Fruit fly (Drosophila melanogaster): ENCODE data around the gene CG12725.

The CG12725 gene

dm6 chrX:13384583-13385342, 17.9 kb downstream of the CG12725 start, which contains the start of the genes Rbp1-like and Tim9a (continued):
- TF ChIP-seq Mrtf (GFP tag; IDR thresholded peaks at IDR 0.05): no peak
- TF ChIP-seq CG8478 (optimal IDR thresholded peaks at IDR 0.05): no peak
- no peak for TF ChIP-seq sisA (GFP tag; IDR thresholded peaks at IDR 0.05)
- no peak for TF ChIP-seq CG6813 (GFP tag; optimal IDR thresholded peaks at IDR 0.05)
- peak; percentile 76 for TF ChIP-seq unc-4 (GFP tag; IDR thresholded peaks at IDR 0.05; ENCODE audit: partially characterized antibody)
- TF ChIP-seq Ets97D (GFP tag; optimal IDR thresholded peaks at IDR 0.05): peak; percentile 36
- TF ChIP-seq jing (GFP tag; optimal IDR thresholded peaks at IDR 0.05): no peak
- TF ChIP-seq CG32772 (GFP tag; IDR thresholded peaks at IDR 0.05): no peak
- TF ChIP-seq ase (GFP tag; IDR thresholded peaks at IDR 0.05): no peak
- TF ChIP-seq da (GFP tag; optimal IDR thresholded peaks at IDR 0.05): no peak
- no peak for TF ChIP-seq ham (GFP tag; IDR thresholded peaks at IDR 0.05)
- TF ChIP-seq CG9437 (GFP tag; optimal IDR thresholded peaks at IDR 0.05): peak; percentile 62
- TF ChIP-seq Rfx (GFP tag; IDR thresholded peaks at IDR 0.05): peak; percentile 56
- TF ChIP-seq CG5180 (GFP tag; optimal IDR thresholded peaks at IDR 0.05): no peak
- peak; percentile 79 for TF ChIP-seq Med (GFP tag)
- no peak for TF ChIP-seq CG16815 (GFP tag; optimal IDR thresholded peaks at IDR 0.05)
- no peak for TF ChIP-seq Hr39 (optimal IDR thresholded peaks at IDR 0.05)
- TF ChIP-seq Deaf1 (tag; optimal IDR thresholded peaks at IDR 0.05): peak; percentile 9
- no peak for TF ChIP-seq ash1 (GFP tag; optimal IDR thresholded peaks at IDR 0.05)
- TF ChIP-seq CG8290 (GFP tag; optimal IDR thresholded peaks at IDR 0.05): peak; percentile 82
- TF ChIP-seq CG8290 (tag; optimal IDR thresholded peaks at IDR 0.05): peak in 1 of 2 experiments; percentile 43
- TF ChIP-seq chif (GFP tag; optimal IDR thresholded peaks at IDR 0.05): no peak
- TF ChIP-seq ara (GFP tag; IDR thresholded peaks at IDR 0.05): no peak
- TF ChIP-seq tx (GFP tag; optimal IDR thresholded peaks at IDR 0.05): no peak
- TF ChIP-seq esg (GFP tag; conservative IDR thresholded peaks at IDR 0.05): no peak
- TF ChIP-seq bsh (GFP tag; optimal IDR thresholded peaks at IDR 0.05): no peak
- no peak for TF ChIP-seq peb (GFP tag; IDR thresholded peaks at IDR 0.05)
- TF ChIP-seq CG8359 (GFP tag; optimal IDR thresholded peaks at IDR 0.05; ENCODE audit: borderline replicate concordance): no peak
- TF ChIP-seq prd (optimal IDR thresholded peaks at IDR 0.05): no peak
- 0 out of 3 replicates have a peak, but pooled peaks have one; percentile 30 for TF ChIP-seq prd (GFP tag; IDR thresholded peaks at IDR 0.05)
- peak; percentile 81 for TF ChIP-seq CG16813 (GFP tag; IDR thresholded peaks at IDR 0.05; ENCODE audit: partially characterized antibody)
- no peak for TF ChIP-seq D (optimal IDR thresholded peaks at IDR 0.05)
- no peak for TF ChIP-seq D (GFP tag; optimal IDR thresholded peaks at IDR 0.05)
- TF ChIP-seq Bteb2 (GFP tag; optimal IDR thresholded peaks at IDR 0.05): no peak
- no peak for TF ChIP-seq CG17802 (tag; optimal IDR thresholded peaks at IDR 0.05)
- no peak for TF ChIP-seq NK7.1 (GFP tag; optimal IDR thresholded peaks at IDR 0.05)
- peak; percentile 4 for TF ChIP-seq Chrac-16 (GFP tag; optimal IDR thresholded peaks at IDR 0.05)
- no peak for TF ChIP-seq gro (GFP tag; optimal IDR thresholded peaks at IDR 0.05)
- TF ChIP-seq Stat92E (GFP tag; optimal IDR thresholded peaks at IDR 0.05): no peak
- TF ChIP-seq pzg (GFP tag; optimal IDR thresholded peaks at IDR 0.05): peak; percentile 49
- no peak for TF ChIP-seq fru (optimal IDR thresholded peaks at IDR 0.05)
- TF ChIP-seq schlank (tag; optimal IDR thresholded peaks at IDR 0.05): no peak
- TF ChIP-seq disco-r (GFP tag; optimal IDR thresholded peaks at IDR 0.05): no peak
- TF ChIP-seq row (GFP tag; IDR thresholded peaks at IDR 0.05): peak; percentile 75
- no peak for TF ChIP-seq sc (optimal IDR thresholded peaks at IDR 0.05)
- TF ChIP-seq sc (GFP tag; optimal IDR thresholded peaks at IDR 0.05): no peak
- no peak for TF ChIP-seq oc (tag; optimal IDR thresholded peaks at IDR 0.05)
- TF ChIP-seq Vsx1 (GFP tag; optimal IDR thresholded peaks at IDR 0.05): peak; percentile 22
- TF ChIP-seq CG12659 (GFP tag; optimal IDR thresholded peaks at IDR 0.05): peak; percentile 83
- peak; percentile 36 for TF ChIP-seq CG10431 (GFP tag; optimal IDR thresholded peaks at IDR 0.05)
- TF ChIP-seq Eip74EF (GFP tag; optimal IDR thresholded peaks at IDR 0.05): no peak
